Worm (Caenorhabditis elegans) whole organism, L1 larva: ENCODE measurements around the gene osta-1.

Experiments
- aha-1 ChIP-seq: fragments of 150-350 bp; optimal IDR thresholded peaks from 2 replicates; lab custom pipeline; 2014; ENCODE audit warnings: missing biosample characterization, missing genetic modification characterization
- fos-1 ChIP-seq: fragments of 150-350 bp; optimal IDR thresholded peaks from 2 replicates; lab custom pipeline; 2014; ENCODE audit warnings: missing biosample characterization, missing genetic modification characterization
- hlh-17 ChIP-seq: fragments of 200-800 bp; sonication (Bioruptor generic); optimal IDR thresholded peaks from 2 replicates; lab custom pipeline; 2018; ENCODE audit warnings: missing genetic modification characterization, mild to moderate bottlenecking, missing compliant biosample characterization, moderate library complexity, borderline replicate concordance
- mab-9 ChIP-seq: fragments of 200-800 bp; sonication (Bioruptor generic); IDR thresholded peaks from 2 replicates; pipeline ENCODE4 v1.3.6; 2022; ENCODE audit warnings: missing genetic modification reagents, missing genetic modification characterization, missing compliant biosample characterization
- mdl-1 ChIP-seq, 2 experiments: fragments of 150-350 bp; optimal IDR thresholded peaks; 2 replicates each; lab custom pipeline; 2014 to 2017; ENCODE audit warnings: missing biosample characterization in 2 of 2, missing genetic modification characterization in 2 of 2, inconsistent platforms in 1 of 2
- ztf-4 ChIP-seq: fragments of 150-350 bp; optimal IDR thresholded peaks from 2 replicates; lab custom pipeline; 2014; ENCODE audit warnings: missing biosample characterization, missing genetic modification characterization

DNA sequence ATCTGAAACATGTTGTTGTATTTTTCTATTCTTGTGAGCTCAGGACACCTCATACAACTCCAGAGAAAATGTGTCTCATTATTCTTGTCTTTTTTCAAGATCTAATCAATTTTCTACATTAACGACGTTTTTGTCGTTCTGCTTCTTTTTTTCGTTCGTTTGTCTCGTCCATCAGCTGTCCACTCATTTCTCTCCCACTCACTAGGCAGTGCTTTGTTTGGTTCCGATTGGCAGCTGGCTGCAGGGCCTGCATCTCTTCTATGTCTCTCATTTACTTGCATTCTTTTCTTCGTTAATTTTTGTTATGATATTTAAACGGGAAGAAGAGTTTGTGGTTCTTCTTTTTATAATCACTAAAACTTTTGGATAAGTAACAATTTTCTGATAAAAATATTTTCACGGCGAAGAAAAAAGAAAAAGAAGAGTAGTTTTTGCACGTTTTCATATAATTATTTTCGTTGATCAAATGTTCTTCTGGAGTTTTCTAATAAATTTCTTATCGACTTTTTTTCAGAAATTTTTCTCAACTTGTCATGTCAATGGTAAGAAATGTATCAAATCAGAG, 5.0 kb upstream of the osta-1 start, which contains the start of gene 2L52.1:
- TF ChIP-seq hlh-17 (GFP tag; lab: Kevin White, UChicago), result no peak
- TF ChIP-seq aha-1 (tag; lab: Kevin White, UChicago), result no peak
- TF ChIP-seq mdl-1 (tag; optimal IDR thresholded peaks at IDR 0.05; lab: Kevin White, UChicago), result no peak
- no peak for TF ChIP-seq fos-1 (tag; lab: Kevin White, UChicago)
- no peak for TF ChIP-seq ztf-4
- no peak for TF ChIP-seq mab-9
